Worm (Caenorhabditis elegans): ENCODE data around the gene mrpl-22.

The mrpl-22 gene

ce11 chrIII:10583483-10583882, 31.8 kb upstream of the mrpl-22 start:
- TF ChIP-seq ces-1 (GFP tag; optimal IDR thresholded peaks at IDR 0.05) (peak; percentile 87), bed-3 (GFP tag; optimal IDR thresholded peaks at IDR 0.05) (no peak), tbx-8 (GFP tag; optimal IDR thresholded peaks at IDR 0.05) (no peak)

DNA sequence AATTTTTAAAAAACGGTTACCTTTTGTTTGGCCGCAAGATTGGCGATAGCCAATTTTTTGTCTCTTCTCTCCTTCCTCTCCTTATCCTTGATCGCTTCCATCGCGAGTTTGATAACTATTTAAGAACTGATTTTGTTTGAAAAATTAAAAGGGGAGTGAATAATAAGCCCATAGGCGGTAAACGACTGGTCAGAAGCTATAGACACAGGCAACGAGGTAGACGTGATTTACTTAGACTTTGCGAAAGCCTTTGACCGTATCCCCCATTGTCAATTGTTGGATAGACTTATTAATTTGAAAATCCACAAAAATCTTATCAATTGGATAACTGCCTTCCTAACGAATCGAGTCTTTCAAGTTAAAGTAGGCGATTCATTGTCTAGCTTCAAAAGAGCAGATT, 29.0 kb upstream of the mrpl-22 start, which contains the start of gene Y45F3A.5:
Gene Y45F3A.5 (minus strand): TSS at position 101 of the 400 bp plus-strand sequence.
- TF ChIP-seq flh-1 (GFP tag; optimal IDR thresholded peaks at IDR 0.05) (no peak), nhr-28 (tag; optimal IDR thresholded peaks at IDR 0.05) (no peak), ceh-39 (tag; optimal IDR thresholded peaks at IDR 0.05) (no peak), nhr-2 (tag; optimal IDR thresholded peaks at IDR 0.05) (no peak), unc-39 (tag; optimal IDR thresholded peaks at IDR 0.05) (no peak), snpc-4 (tag; optimal IDR thresholded peaks at IDR 0.05) (no peak), ces-1 (GFP tag; optimal IDR thresholded peaks at IDR 0.05) (no peak), sptf-1 (tag; optimal IDR thresholded peaks at IDR 0.05) (no peak), lsy-2 (tag; optimal IDR thresholded peaks at IDR 0.05) (no peak), mab-5 (tag; optimal IDR thresholded peaks at IDR 0.05) (no peak), drap-1 (GFP tag; optimal IDR thresholded peaks at IDR 0.05) (no peak), nhr-76 (tag; optimal IDR thresholded peaks at IDR 0.05) (no peak), elt-3 (tag; optimal IDR thresholded peaks at IDR 0.05) (no peak), ztf-11 (tag; optimal IDR thresholded peaks at IDR 0.05) (no peak)

DNA sequence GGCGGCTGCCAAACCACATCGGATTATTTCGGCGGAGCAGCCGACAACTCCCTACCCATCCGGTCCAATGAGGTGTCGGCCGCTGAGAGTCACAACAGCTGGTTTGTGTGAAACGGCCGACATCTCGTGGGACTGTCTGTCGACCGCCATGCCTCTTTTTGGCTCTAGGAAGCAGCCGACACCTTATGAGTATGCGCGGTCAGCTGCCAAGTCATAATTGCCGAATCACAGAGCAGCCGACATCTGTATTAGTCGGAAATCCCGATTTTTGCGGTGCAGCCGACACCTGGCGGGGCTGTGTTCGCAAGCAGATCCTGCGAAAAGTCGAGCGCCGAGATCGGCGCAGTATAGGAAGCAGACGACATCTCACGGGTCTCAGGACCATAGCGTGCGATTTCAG, 23.2 kb upstream of the mrpl-22 start:
- no peak for TF ChIP-seq mab-5 (tag; optimal IDR thresholded peaks at IDR 0.05)
- TF ChIP-seq ceh-83 (GFP tag; optimal IDR thresholded peaks at IDR 0.05), result peak; percentile 7

DNA sequence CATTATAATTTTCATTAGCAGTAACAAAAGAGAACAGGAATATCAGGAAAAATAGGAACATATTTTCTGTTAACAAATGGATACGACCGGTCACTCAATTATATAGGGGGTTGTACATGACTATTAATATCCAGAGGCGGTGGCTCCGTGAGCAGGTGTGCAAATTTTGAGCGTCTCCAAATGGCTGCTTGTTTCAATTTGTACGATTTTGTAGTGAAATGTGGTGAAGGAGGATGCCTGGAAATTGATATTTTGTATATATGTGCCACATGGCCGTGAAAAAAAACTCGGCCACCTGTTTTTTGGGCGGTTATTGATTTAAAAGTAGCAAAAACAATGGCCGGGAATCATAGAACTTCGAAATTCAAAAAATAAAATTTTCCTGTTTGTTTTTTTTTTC, 22.5 kb upstream of the mrpl-22 start, which contains the start of gene Y45F3A.8:
Gene Y45F3A.8 (minus strand): TSS at position 101 of the 400 bp plus-strand sequence.
- TF ChIP-seq cnd-1 (tag; optimal IDR thresholded peaks at IDR 0.05) (no peak), drap-1 (GFP tag; optimal IDR thresholded peaks at IDR 0.05) (no peak), ceh-39 (tag; optimal IDR thresholded peaks at IDR 0.05) (no peak), unc-62 (GFP tag; optimal IDR thresholded peaks at IDR 0.05) (no peak), zip-8 (tag; optimal IDR thresholded peaks at IDR 0.05) (no peak), lin-32 (GFP tag; optimal IDR thresholded peaks at IDR 0.05) (no peak)

DNA sequence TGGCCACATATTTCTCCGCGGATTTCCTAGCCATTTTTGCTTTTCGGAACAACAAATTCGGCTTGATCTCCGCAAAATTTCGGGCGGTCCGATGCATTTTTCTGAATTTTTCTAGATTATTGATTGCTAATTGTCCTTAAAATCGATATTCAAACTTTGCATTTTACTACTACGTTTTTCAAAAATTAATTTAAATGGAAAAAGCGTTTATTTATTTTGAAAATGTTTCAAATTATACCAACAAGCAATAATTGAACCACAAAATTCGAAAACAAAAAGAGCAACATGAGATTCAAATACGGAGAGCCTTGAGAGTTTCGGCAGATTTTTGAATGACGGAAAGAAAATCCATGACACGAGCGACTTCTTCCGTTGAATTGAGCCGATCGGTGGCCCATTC, 20.2 kb upstream of the mrpl-22 start, which contains the start of gene Y45F3A.9:
Gene Y45F3A.9 (minus strand): TSS at position 101 of the 400 bp plus-strand sequence.
- no peak for TF ChIP-seq elt-3 (tag; optimal IDR thresholded peaks at IDR 0.05)
- TF ChIP-seq ham-2 (GFP tag; optimal IDR thresholded peaks at IDR 0.05), result no peak
- TF ChIP-seq M03D4.4 (tag; optimal IDR thresholded peaks at IDR 0.05), result no peak
- TF ChIP-seq mab-5 (tag; optimal IDR thresholded peaks at IDR 0.05), result no peak
- no peak for TF ChIP-seq nhr-76 (tag; optimal IDR thresholded peaks at IDR 0.05)
- no peak for TF ChIP-seq snpc-4 (tag; optimal IDR thresholded peaks at IDR 0.05)
- TF ChIP-seq zip-8 (tag; optimal IDR thresholded peaks at IDR 0.05), result no peak
- TF ChIP-seq elt-1 (tag; optimal IDR thresholded peaks at IDR 0.05; ENCODE audit: borderline replicate concordance, insufficient read depth), result no peak
- TF ChIP-seq mep-1 (tag; optimal IDR thresholded peaks at IDR 0.05), result no peak
- TF ChIP-seq nhr-237 (tag; optimal IDR thresholded peaks at IDR 0.05), result no peak
- TF ChIP-seq blmp-1 (tag; optimal IDR thresholded peaks at IDR 0.05), result no peak
- TF ChIP-seq nhr-28 (tag; optimal IDR thresholded peaks at IDR 0.05), result no peak

DNA sequence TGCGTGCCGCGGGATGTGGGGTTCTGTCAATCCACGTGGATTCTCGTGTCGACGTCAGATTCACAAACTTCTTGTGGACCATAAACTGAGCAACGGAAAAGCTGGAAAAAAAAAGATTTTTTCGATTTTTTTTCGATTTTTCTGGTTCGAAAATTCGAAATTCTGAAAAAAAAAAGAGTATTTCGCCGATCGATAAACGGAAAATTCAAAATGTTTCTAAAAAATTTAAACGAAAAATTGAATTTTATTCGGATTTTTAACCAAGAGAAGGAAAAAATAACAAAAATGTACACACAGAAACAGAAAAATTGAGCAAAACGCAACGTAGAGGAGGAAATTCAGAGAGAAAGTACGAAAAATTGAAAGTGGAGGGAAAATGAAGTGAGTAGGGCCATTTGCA, 18.9 kb upstream of the mrpl-22 start, which contains the start of gene Y39A1A.3:
Gene Y39A1A.3 (minus strand): TSS at position 101 of the 400 bp plus-strand sequence.
- no peak for TF ChIP-seq elt-1 (tag; optimal IDR thresholded peaks at IDR 0.05; ENCODE audit: borderline replicate concordance, insufficient read depth)
- no peak for TF ChIP-seq drap-1 (GFP tag; optimal IDR thresholded peaks at IDR 0.05)
- no peak for TF ChIP-seq mep-1 (tag; optimal IDR thresholded peaks at IDR 0.05)
- TF ChIP-seq nhr-2 (tag; optimal IDR thresholded peaks at IDR 0.05), result no peak
- TF ChIP-seq ceh-39 (tag; optimal IDR thresholded peaks at IDR 0.05), result no peak
- no peak for TF ChIP-seq ceh-83 (GFP tag; optimal IDR thresholded peaks at IDR 0.05)
- TF ChIP-seq hlh-1 (tag; optimal IDR thresholded peaks at IDR 0.05), result no peak
- no peak for TF ChIP-seq unc-39 (tag; optimal IDR thresholded peaks at IDR 0.05)
- TF ChIP-seq unc-120 (tag; optimal IDR thresholded peaks at IDR 0.05; ENCODE audit: poor library complexity, severe bottlenecking), result no peak
- no peak for TF ChIP-seq cnd-1 (tag; optimal IDR thresholded peaks at IDR 0.05)
- no peak for TF ChIP-seq unc-62 (GFP tag; optimal IDR thresholded peaks at IDR 0.05)
- TF ChIP-seq bed-3 (GFP tag; optimal IDR thresholded peaks at IDR 0.05), result no peak
- no peak for TF ChIP-seq elt-3 (tag; optimal IDR thresholded peaks at IDR 0.05)
- TF ChIP-seq blmp-1 (tag; optimal IDR thresholded peaks at IDR 0.05), result no peak
